Fruit fly (Drosophila melanogaster) Kc167 (cell line): Measurements from ENCODE around the gene CG13700.

Experiments used
- Sin3A ChIP-seq: fragments of >200 bp; optimal IDR thresholded peaks from 2 replicates; lab custom pipeline; 2018; ENCODE audit warnings: missing external identifiers
- h ChIP-seq: fragments of >200 bp; optimal IDR thresholded peaks from 3 replicates; lab custom pipeline; 2018; ENCODE audit warnings: missing external identifiers
- insv ChIP-seq: fragments of >200 bp; optimal IDR thresholded peaks from 3 replicates; lab custom pipeline; 2018; ENCODE audit warnings: missing external identifiers
- ttk ChIP-seq: sonication (Bioruptor generic); optimal IDR thresholded peaks from 2 replicates; lab custom pipeline; 2017; ENCODE audit warnings: missing external identifiers

- TF ChIP-seq Sin3A (lab: Kevin White, UChicago) (no peak), insv (lab: Kevin White, UChicago) (no peak), ttk (lab: Kevin White, UChicago) (no peak), h (lab: Kevin White, UChicago) (no peak)
These were observed 4.6 kb downstream of the CG13700 start for dm6 chr3L:18296452-18296851.
